Worm (Caenorhabditis elegans) whole organism, L3 larva: ENCODE measurements around the gene hst-6.

Experiments
- fkh-10 ChIP-seq: sonication (generic microtip); optimal IDR thresholded peaks from 2 replicates; lab custom pipeline; 2017; ENCODE audit warnings: missing biosample characterization, missing genetic modification reagents, missing genetic modification characterization
- ztf-4 ChIP-seq: fragments of 150-350 bp; optimal IDR thresholded peaks from 2 replicates; lab custom pipeline; 2014; ENCODE audit warnings: missing biosample characterization, missing genetic modification characterization

DNA sequence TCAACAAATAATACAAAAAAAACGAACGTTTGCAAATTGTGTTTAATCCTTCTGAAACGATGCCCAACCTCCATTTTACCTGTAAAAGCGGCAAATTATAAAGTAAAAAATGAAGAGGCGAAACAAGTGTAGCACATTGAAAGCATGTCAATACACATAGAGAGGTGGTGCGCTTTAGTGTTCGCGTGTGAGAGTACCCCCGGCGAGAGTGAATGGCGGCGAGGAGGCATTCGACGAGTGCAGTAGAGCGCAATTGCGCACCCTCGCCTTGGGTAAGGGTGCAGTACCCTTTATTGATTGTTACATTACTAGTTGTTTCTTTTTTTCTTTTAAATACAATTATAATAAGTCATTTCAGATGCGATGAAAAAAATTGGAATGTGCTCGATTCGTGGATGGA lies at the start of gene hst-6:
- TF ChIP-seq fkh-10 (no peak), ztf-4 (tag; lab: Kevin White, UChicago) (no peak)
